Fruit fly (Drosophila melanogaster) S2 (cell line): ENCODE measurements around the gene CG11106.

Experiments
- CG8478 ChIP-seq: fragments of >200 bp; optimal IDR thresholded peaks from 2 replicates; lab custom pipeline; 2018
- CTCF ChIP-seq, 2 experiments: fragments of >200 bp; optimal IDR thresholded peaks; 2 replicates each; lab custom pipeline; 2018

DNA sequence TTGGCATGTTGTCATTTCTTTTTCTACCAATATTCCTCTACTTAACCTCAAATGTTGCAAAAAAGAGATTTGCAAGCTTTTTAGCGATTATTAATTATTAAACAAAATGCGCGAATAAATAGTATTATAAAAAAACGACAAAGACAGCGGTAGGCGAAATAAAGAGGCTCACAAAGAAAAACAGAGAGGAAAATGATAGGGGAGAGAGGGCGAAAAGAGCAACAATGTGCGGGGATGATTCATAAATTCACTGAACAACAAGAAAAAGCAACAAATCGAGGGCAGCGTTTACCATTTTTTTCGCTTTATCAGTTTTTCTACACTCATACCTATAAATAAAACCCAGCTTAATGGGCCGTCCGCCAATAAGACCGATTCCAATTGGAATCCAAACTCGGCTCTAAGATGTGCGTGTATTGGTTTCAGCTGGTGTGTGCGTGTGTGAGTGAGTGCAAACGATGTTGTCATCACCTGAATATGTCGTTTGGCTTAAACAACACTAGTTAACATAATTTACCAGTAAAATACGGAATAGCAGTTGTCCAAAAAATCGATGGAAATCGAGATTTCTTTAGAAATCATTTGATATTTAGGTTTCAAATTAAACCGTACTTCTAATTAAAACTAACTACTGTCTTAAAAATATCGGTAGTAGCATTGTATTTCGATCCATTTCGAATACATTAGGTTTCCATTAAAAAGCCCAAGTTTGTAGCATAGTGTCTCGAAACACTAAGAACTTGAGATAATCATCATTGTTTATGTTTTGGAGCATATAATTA, 46.0 kb upstream of the CG11106 start:
- TF ChIP-seq CG8478 (lab: Kevin White, UChicago) (no peak), CTCF (optimal IDR thresholded peaks at IDR 0.05; lab: Kevin White, UChicago) (no peak)
